Worm (Caenorhabditis elegans) whole organism, L1 larva: Measurements from ENCODE around the gene C32D5.4.

Experiments
- C04F5.9 ChIP-seq: sonication (generic microtip); optimal IDR thresholded peaks from 2 replicates; lab custom pipeline; 2016; ENCODE audit warnings: missing genetic modification characterization, missing compliant biosample characterization
- C16A3.4 ChIP-seq: fragments of 150-350 bp; optimal IDR thresholded peaks from 2 replicates; lab custom pipeline; 2014; ENCODE audit warnings: missing biosample characterization, missing genetic modification characterization
- F16B12.6 ChIP-seq: fragments of 150-350 bp; optimal IDR thresholded peaks from 2 replicates; lab custom pipeline; 2014; ENCODE audit warnings: missing biosample characterization, missing genetic modification characterization
- Y116A8C.19 ChIP-seq: sonication (generic microtip); optimal IDR thresholded peaks from 2 replicates; lab custom pipeline; 2016; ENCODE audit warnings: missing compliant biosample characterization, missing genetic modification characterization, borderline replicate concordance
- aha-1 ChIP-seq: fragments of 150-350 bp; optimal IDR thresholded peaks from 2 replicates; lab custom pipeline; 2014; ENCODE audit warnings: missing biosample characterization, missing genetic modification characterization
- aly-2 ChIP-seq: fragments of 150-350 bp; optimal IDR thresholded peaks from 2 replicates; lab custom pipeline; 2014; ENCODE audit warnings: missing biosample characterization, missing genetic modification characterization
- ama-1 ChIP-seq: fragments of 150-350 bp; optimal IDR thresholded peaks from 2 replicates; lab custom pipeline; 2014
- blmp-1 ChIP-seq: fragments of 150-350 bp; optimal IDR thresholded peaks from 2 replicates; lab custom pipeline; 2014; ENCODE audit warnings: missing biosample characterization, missing genetic modification characterization
- ceh-88 ChIP-seq: fragments of 200-800 bp; sonication (Bioruptor generic); IDR thresholded peaks from 2 replicates; pipeline ENCODE4 v1.3.6; 2022; ENCODE audit warnings: missing genetic modification characterization, missing compliant biosample characterization
- ceh-90 ChIP-seq: sonication (generic microtip); optimal IDR thresholded peaks from 2 replicates; lab custom pipeline; 2016; ENCODE audit warnings: missing genetic modification characterization, missing compliant biosample characterization
- dpl-1 ChIP-seq, 3 experiments: fragments of 150-350 bp in 2 of 3; sonication (generic microtip) in 1 of 3; optimal IDR thresholded peaks; 2 replicates each; lab custom pipeline; 2014 to 2017; ENCODE audit warnings: missing biosample characterization in 3 of 3, missing genetic modification characterization in 3 of 3, missing genetic modification reagents in 3 of 3
- efl-1 ChIP-seq, 4 experiments: fragments of 150-350 bp; optimal IDR thresholded peaks in 3 of 4; peaks in 1 of 4; 1 replicate in 1 of 4; 2 replicates in 3 of 4; lab custom pipeline; 2014; ENCODE audit warnings: missing biosample characterization in 2 of 4, missing genetic modification characterization in 2 of 4, missing genetic modification reagents in 2 of 4
- efl-3 ChIP-seq: fragments of 200-800 bp; sonication (Bioruptor generic); optimal IDR thresholded peaks from 2 replicates; lab custom pipeline; 2018; ENCODE audit warnings: mild to moderate bottlenecking, missing genetic modification characterization, missing compliant biosample characterization
- egl-13 ChIP-seq: sonication (generic microtip); optimal IDR thresholded peaks from 2 replicates; lab custom pipeline; 2016; ENCODE audit warnings: missing genotype, missing genetic modification reagents, missing genetic modification characterization, missing compliant biosample characterization
- elt-3 ChIP-seq, 6 experiments: fragments of 150-350 bp in 1 of 6; sonication (generic microtip); optimal IDR thresholded peaks; 2 replicates each; lab custom pipeline; 2017 to 2018; ENCODE audit warnings: missing biosample characterization in 6 of 6, missing genetic modification characterization in 6 of 6, inconsistent platforms in 1 of 6
- fkh-8 ChIP-seq: sonication (generic microtip); optimal IDR thresholded peaks from 2 replicates; lab custom pipeline; 2016; ENCODE audit warnings: mild to moderate bottlenecking, missing genetic modification characterization, missing compliant biosample characterization
- hlh-17 ChIP-seq: fragments of 200-800 bp; sonication (Bioruptor generic); optimal IDR thresholded peaks from 2 replicates; lab custom pipeline; 2018; ENCODE audit warnings: missing genetic modification characterization, mild to moderate bottlenecking, missing compliant biosample characterization, moderate library complexity, borderline replicate concordance
- hlh-4 ChIP-seq: sonication (generic microtip); optimal IDR thresholded peaks from 2 replicates; lab custom pipeline; 2016; ENCODE audit warnings: mild to moderate bottlenecking, missing genetic modification characterization, missing compliant biosample characterization
- hpl-2 ChIP-seq: fragments of 150-350 bp; optimal IDR thresholded peaks from 2 replicates; lab custom pipeline; 2014; ENCODE audit warnings: missing biosample characterization, missing genetic modification reagents, missing genetic modification characterization
- isw-1 ChIP-seq: fragments of 200-800 bp; sonication (Bioruptor generic); IDR thresholded peaks from 2 replicates; pipeline ENCODE4 v1.3.6; 2022; ENCODE audit warnings: missing genetic modification characterization, missing compliant biosample characterization
- jun-1 ChIP-seq: fragments of 150-350 bp; optimal IDR thresholded peaks from 2 replicates; lab custom pipeline; 2014; ENCODE audit warnings: missing biosample characterization, missing genetic modification reagents, missing genetic modification characterization
- lin-15B ChIP-seq: fragments of 150-350 bp; sonication (generic microtip); optimal IDR thresholded peaks from 3 replicates; lab custom pipeline; 2014; ENCODE audit warnings: missing biosample characterization, missing genetic modification characterization
- lin-35 ChIP-seq, 2 experiments: fragments of 150-350 bp; optimal IDR thresholded peaks; 2 replicates each; lab custom pipeline; 2014; ENCODE audit warnings: missing biosample characterization in 2 of 2, missing genetic modification characterization in 2 of 2, missing genetic modification reagents in 2 of 2
- lir-3 ChIP-seq: sonication (generic microtip); optimal IDR thresholded peaks from 2 replicates; lab custom pipeline; 2016; ENCODE audit warnings: mild to moderate bottlenecking, missing genetic modification characterization, moderate library complexity, missing compliant biosample characterization; ENCODE audit not compliant: poor library complexity
- mab-9 ChIP-seq: fragments of 200-800 bp; sonication (Bioruptor generic); IDR thresholded peaks from 2 replicates; pipeline ENCODE4 v1.3.6; 2022; ENCODE audit warnings: missing genetic modification reagents, missing genetic modification characterization, missing compliant biosample characterization
- mdl-1 ChIP-seq, 2 experiments: fragments of 150-350 bp; optimal IDR thresholded peaks; 2 replicates each; lab custom pipeline; 2014 to 2017; ENCODE audit warnings: missing biosample characterization in 2 of 2, missing genetic modification characterization in 2 of 2, inconsistent platforms in 1 of 2
- nhr-11 ChIP-seq: fragments of 150-350 bp; optimal IDR thresholded peaks from 2 replicates; lab custom pipeline; 2014; ENCODE audit warnings: missing biosample characterization, missing genetic modification characterization
- nhr-19 ChIP-seq: fragments of 200-800 bp; sonication (Bioruptor generic); conservative IDR thresholded peaks from 2 replicates; pipeline ENCODE4 v1.3.6; 2022; ENCODE audit warnings: missing genetic modification characterization, missing compliant biosample characterization
- nhr-20 ChIP-seq: sonication (generic microtip); optimal IDR thresholded peaks from 2 replicates; lab custom pipeline; 2016; ENCODE audit warnings: mild to moderate bottlenecking, missing genetic modification characterization, missing compliant biosample characterization
- nhr-237 ChIP-seq: fragments of 150-350 bp; optimal IDR thresholded peaks from 2 replicates; lab custom pipeline; 2014; ENCODE audit warnings: missing biosample characterization, missing genetic modification characterization
- nhr-28 ChIP-seq: fragments of 150-350 bp; optimal IDR thresholded peaks from 2 replicates; lab custom pipeline; 2014; ENCODE audit warnings: missing biosample characterization, missing genetic modification characterization
- nhr-71 ChIP-seq: sonication (generic microtip); optimal IDR thresholded peaks from 2 replicates; lab custom pipeline; 2016; ENCODE audit warnings: mild to moderate bottlenecking, missing genetic modification characterization, moderate library complexity, missing compliant biosample characterization
- nhr-77 ChIP-seq: fragments of 150-350 bp; optimal IDR thresholded peaks from 2 replicates; lab custom pipeline; 2014; ENCODE audit warnings: missing biosample characterization, missing genetic modification characterization
- nhr-85 ChIP-seq: sonication (generic microtip); peaks from one replicate; lab custom pipeline; 2016; ENCODE audit warnings: missing genetic modification characterization, inconsistent platforms, missing compliant biosample characterization
- nhr-90 ChIP-seq: sonication (generic microtip); optimal IDR thresholded peaks from 2 replicates; lab custom pipeline; 2016; ENCODE audit warnings: mild to moderate bottlenecking, missing genetic modification characterization, missing compliant biosample characterization; ENCODE audit not compliant: poor library complexity
- pax-3 ChIP-seq: fragments of 200-800 bp; sonication (Bioruptor generic); optimal IDR thresholded peaks from 2 replicates; lab custom pipeline; 2018; ENCODE audit warnings: mild to moderate bottlenecking, missing genetic modification characterization, moderate library complexity, missing compliant biosample characterization
- pqm-1 ChIP-seq: sonication (generic microtip); optimal IDR thresholded peaks from 3 replicates; lab custom pipeline; 2017; ENCODE audit warnings: missing biosample characterization, missing genetic modification characterization
- rnt-1 ChIP-seq: sonication (generic microtip); optimal IDR thresholded peaks from 2 replicates; lab custom pipeline; 2016; ENCODE audit warnings: mild to moderate bottlenecking, missing genetic modification characterization, moderate library complexity, missing compliant biosample characterization
- skn-1 ChIP-seq: fragments of 150-350 bp; optimal IDR thresholded peaks from 2 replicates; lab custom pipeline; 2014; ENCODE audit warnings: missing biosample characterization, missing genetic modification characterization
- snu-23 ChIP-seq: sonication (generic microtip); optimal IDR thresholded peaks from 2 replicates; lab custom pipeline; 2016; ENCODE audit warnings: missing genetic modification characterization, missing compliant biosample characterization
- sox-4 ChIP-seq: sonication (generic microtip); optimal IDR thresholded peaks from 2 replicates; lab custom pipeline; 2016; ENCODE audit warnings: missing genetic modification characterization, missing compliant biosample characterization
- swsn-7 ChIP-seq: sonication (generic microtip); optimal IDR thresholded peaks from 2 replicates; lab custom pipeline; 2016; ENCODE audit warnings: missing genetic modification characterization, missing compliant biosample characterization
- tbx-2 ChIP-seq: sonication (generic microtip); optimal IDR thresholded peaks from 2 replicates; lab custom pipeline; 2016; ENCODE audit warnings: missing genetic modification characterization, missing compliant biosample characterization
- unc-130 ChIP-seq: fragments of 150-350 bp; optimal IDR thresholded peaks from 2 replicates; lab custom pipeline; 2017; ENCODE audit warnings: missing biosample characterization, missing genetic modification characterization, inconsistent platforms
- unc-86 ChIP-seq: sonication (generic microtip); optimal IDR thresholded peaks from 2 replicates; lab custom pipeline; 2016; ENCODE audit warnings: missing genetic modification characterization, missing compliant biosample characterization
- vab-15 ChIP-seq: sonication (generic microtip); optimal IDR thresholded peaks from 2 replicates; lab custom pipeline; 2017; ENCODE audit warnings: missing genotype, mild to moderate bottlenecking, missing genetic modification characterization, missing compliant biosample characterization
- ztf-11 ChIP-seq, 2 experiments: sonication (generic microtip); optimal IDR thresholded peaks; 2 replicates each; lab custom pipeline; 2016 to 2017; ENCODE audit warnings: missing genetic modification characterization in 2 of 2, missing biosample characterization in 1 of 2, missing compliant biosample characterization in 1 of 2
- ztf-4 ChIP-seq: fragments of 150-350 bp; optimal IDR thresholded peaks from 2 replicates; lab custom pipeline; 2014; ENCODE audit warnings: missing biosample characterization, missing genetic modification characterization

Gene C32D5.4

ce11 chrII:6347341-6348118, 24.7 kb upstream of the C32D5.4 start, which contains the start of gene lgg-1 (continued):
- TF ChIP-seq aly-2 (tag; lab: Kevin White, UChicago) (no peak), vab-15 (tag; lab: Kevin White, UChicago) (peak; percentile 68), efl-1 (optimal IDR thresholded peaks at IDR 0.05; lab: Kevin White, UChicago) (peak; percentile 56 to 58), efl-1 (GFP tag; optimal IDR thresholded peaks at IDR 0.05 in 1 of 2; lab: Kevin White, UChicago) (peak in 1 of 2 experiments; percentile 95), C04F5.9 (no peak), pqm-1 (tag; lab: Kevin White, UChicago) (no peak), ztf-4 (tag; lab: Kevin White, UChicago) (peak; percentile 54), nhr-11 (tag; lab: Kevin White, UChicago) (no peak), sox-4 (tag; lab: Kevin White, UChicago) (no peak), mab-9 (peak; percentile 40)

DNA sequence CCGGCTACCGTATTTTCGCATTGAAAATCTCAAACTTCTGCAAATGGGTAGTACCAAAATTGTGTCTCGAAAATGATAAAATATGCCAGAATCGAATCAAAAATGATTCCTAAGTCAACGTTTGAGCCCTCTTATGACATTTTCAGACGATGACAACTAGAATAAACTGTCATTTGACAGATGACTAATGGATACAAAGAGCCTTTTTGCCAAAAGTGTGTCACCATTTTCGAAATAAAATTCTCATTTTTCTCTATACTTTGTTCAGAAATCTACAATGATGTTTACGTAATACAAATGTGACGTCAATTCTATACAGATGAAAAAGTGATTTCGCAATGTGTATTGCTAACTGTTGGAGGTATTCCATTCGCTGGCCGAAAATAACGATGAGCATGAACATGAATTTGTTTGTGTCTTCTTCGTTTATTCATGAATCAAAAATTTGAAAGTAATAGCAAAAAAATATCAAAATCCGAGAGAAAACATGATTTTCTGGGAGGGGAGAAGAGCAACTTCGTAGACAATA, 23.7 kb upstream of the C32D5.4 start:
- TF ChIP-seq ama-1 (lab: Kevin White, UChicago) (peak; percentile 84), nhr-20 (tag; lab: Kevin White, UChicago) (peak; percentile 56), nhr-28 (tag; lab: Kevin White, UChicago) (no peak), skn-1 (tag; lab: Kevin White, UChicago) (peak; percentile 57), mdl-1 (tag; optimal IDR thresholded peaks at IDR 0.05; lab: Kevin White, UChicago) (peak in 1 of 2 experiments; percentile 5), lin-35 (GFP tag; optimal IDR thresholded peaks at IDR 0.05; lab: Kevin White, UChicago) (peak in 1 of 2 experiments; percentile 66), unc-130 (tag; lab: Kevin White, UChicago) (no peak), isw-1 (no peak), fkh-8 (tag; lab: Kevin White, UChicago) (peak; percentile 71), efl-3 (GFP tag; lab: Kevin White, UChicago) (no peak), rnt-1 (no peak), hlh-17 (GFP tag; lab: Kevin White, UChicago) (no peak), nhr-71 (tag; lab: Kevin White, UChicago) (peak; percentile 83), nhr-237 (no peak), aha-1 (tag; lab: Kevin White, UChicago) (no peak), lir-3 (peak; percentile 48), ztf-11 (tag; optimal IDR thresholded peaks at IDR 0.05; lab: Kevin White, UChicago) (no peak), sox-4 (tag; lab: Kevin White, UChicago) (no peak), blmp-1 (tag; lab: Kevin White, UChicago) (no peak), jun-1 (tag; lab: Kevin White, UChicago) (no peak), ceh-88 (GFP tag; lab: Robert Waterston, UW) (peak; percentile 32; the same call in 1 of the 2 replicates), nhr-11 (tag; lab: Kevin White, UChicago) (no peak), hlh-4 (tag; lab: Kevin White, UChicago) (no peak), C16A3.4 (peak; percentile 68), dpl-1 (GFP tag; optimal IDR thresholded peaks at IDR 0.05; lab: Kevin White, UChicago) (peak in 2 of 3 experiments; percentile 24 to 33), lin-15B (no peak), elt-3 (tag; optimal IDR thresholded peaks at IDR 0.05; lab: Kevin White, UChicago) (peak in 2 of 6 experiments; percentile 12 to 75), ceh-90 (tag; lab: Kevin White, UChicago) (no peak), unc-86 (tag; lab: Kevin White, UChicago) (no peak), Y116A8C.19 (no peak), nhr-77 (tag; lab: Kevin White, UChicago) (no peak), hpl-2 (GFP tag; lab: Kevin White, UChicago) (peak; percentile 80), swsn-7 (peak; percentile 33), nhr-85 (tag; lab: Kevin White, UChicago) (peak; percentile 76), nhr-90 (peak; percentile 75), snu-23 (GFP tag; lab: Kevin White, UChicago) (peak; percentile 70), tbx-2 (tag; lab: Kevin White, UChicago) (no peak), F16B12.6 (no peak), vab-15 (tag; lab: Kevin White, UChicago) (no peak), nhr-19 (GFP tag; lab: Robert Waterston, UW) (peak; percentile 66), egl-13 (tag; lab: Kevin White, UChicago) (no peak), ztf-4 (tag; lab: Kevin White, UChicago) (peak; percentile 86), pax-3 (tag; lab: Kevin White, UChicago) (peak; percentile 68)
